Fruit fly (Drosophila melanogaster): ENCODE results near the gene Rap1.
A peak's percentile ranks its signal among the peaks of the same experiment; 100 is the strongest.

Rap1 gene

DNA sequence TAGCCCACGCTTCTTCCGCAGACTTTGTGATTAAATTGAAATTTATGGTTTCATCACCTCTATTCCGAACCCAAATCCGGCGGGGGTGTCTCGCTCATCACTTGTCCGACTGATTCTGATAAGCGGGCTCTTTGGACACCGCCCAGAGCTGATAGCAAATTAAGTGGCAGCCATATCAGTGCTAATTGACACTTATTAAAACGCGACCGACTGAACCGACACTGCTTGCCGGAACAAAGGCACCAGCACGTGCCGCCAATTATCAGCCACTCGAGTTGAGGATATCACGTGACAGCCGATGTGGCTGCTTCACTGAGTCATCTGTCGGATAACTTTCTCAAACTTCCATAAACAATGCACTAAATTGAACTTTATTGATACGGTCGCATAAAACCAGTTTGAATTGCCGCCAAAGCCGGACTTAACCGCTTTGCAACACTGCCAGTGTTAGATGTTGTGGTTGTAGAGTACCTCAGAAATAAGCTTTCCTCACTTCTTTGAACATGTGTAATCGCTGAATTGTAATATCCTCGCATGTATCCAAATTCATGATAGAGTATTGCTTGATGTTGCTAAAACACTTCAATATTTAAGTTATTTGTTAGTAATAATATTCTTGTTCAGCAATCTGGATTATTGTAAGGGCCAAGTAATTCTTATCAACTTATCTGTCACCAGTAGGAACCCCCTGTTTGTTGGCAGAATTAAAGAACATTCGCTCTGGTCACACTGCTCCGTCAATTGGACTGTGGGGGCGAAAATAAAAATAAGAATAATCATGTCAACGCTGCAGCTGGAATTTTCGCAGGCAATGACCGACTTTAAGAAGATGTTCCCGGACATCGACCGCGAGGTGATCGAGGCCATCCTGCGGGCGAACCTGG, 5.3 kb downstream of the Rap1 start, which contains the start of gene CG12024:
Gene CG12024 (plus strand): TSS at position 699 of the 884 bp plus-strand sequence.
- TF ChIP-seq usp (GFP tag; optimal IDR thresholded peaks at IDR 0.05) (no peak), psq (optimal IDR thresholded peaks at IDR 0.05) (no peak), EcR (GFP tag; optimal IDR thresholded peaks at IDR 0.05) (no peak), CG8478 (optimal IDR thresholded peaks at IDR 0.05) (no peak), Dll (optimal IDR thresholded peaks at IDR 0.05) (no peak), pan (optimal IDR thresholded peaks at IDR 0.05) (no peak)

DNA sequence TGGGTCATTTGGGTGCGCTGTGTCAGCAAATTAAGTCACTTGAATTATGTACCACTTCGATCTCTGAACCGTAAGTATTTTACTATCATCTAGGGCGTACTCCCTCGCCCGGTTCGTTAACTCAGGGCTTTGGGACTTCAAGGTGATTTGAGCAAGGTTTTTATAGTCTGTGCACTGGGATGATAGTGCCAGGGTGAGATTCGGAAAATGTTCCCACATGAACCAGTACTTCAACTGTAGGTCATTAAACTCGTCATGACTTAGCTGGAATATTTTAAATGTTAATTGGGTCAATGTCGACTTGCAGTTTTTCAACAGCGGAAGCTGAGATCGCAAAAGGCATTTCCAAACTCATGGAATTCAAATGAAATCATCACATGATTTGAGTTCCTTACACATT, 6.5 kb downstream of the Rap1 start, which contains the start of gene CNMa:
Gene CNMa (minus strand): TSS at position 101 of the 400 bp plus-strand sequence.
- TF ChIP-seq pan (optimal IDR thresholded peaks at IDR 0.05) (no peak), CG8478 (optimal IDR thresholded peaks at IDR 0.05) (no peak), Dll (optimal IDR thresholded peaks at IDR 0.05) (no peak), EcR (GFP tag; optimal IDR thresholded peaks at IDR 0.05) (no peak), usp (GFP tag; optimal IDR thresholded peaks at IDR 0.05) (no peak), psq (optimal IDR thresholded peaks at IDR 0.05) (no peak)

DNA sequence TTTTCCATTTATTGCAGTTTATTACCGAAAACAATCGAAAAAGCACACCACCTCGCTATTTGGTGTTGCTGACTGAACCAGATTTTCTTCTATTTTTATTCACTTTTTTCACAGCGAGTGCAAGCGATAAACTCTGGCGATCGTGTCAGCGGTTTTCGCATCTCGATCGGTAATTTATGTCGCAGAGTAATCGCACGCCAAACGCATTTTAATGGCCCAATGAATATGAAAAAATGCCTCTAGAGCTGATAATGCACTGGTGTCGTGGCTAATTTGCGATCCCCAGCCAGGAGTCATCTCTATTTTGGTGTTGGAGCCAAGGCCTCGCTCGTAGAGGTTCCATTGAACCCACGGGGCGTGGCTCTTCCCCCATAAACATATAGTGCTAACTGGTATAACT, 8.8 kb downstream of the Rap1 start:
- no peak for TF ChIP-seq usp (GFP tag; optimal IDR thresholded peaks at IDR 0.05)
- TF ChIP-seq CG8478 (optimal IDR thresholded peaks at IDR 0.05), result no peak
- TF ChIP-seq Dll (optimal IDR thresholded peaks at IDR 0.05), result no peak

DNA sequence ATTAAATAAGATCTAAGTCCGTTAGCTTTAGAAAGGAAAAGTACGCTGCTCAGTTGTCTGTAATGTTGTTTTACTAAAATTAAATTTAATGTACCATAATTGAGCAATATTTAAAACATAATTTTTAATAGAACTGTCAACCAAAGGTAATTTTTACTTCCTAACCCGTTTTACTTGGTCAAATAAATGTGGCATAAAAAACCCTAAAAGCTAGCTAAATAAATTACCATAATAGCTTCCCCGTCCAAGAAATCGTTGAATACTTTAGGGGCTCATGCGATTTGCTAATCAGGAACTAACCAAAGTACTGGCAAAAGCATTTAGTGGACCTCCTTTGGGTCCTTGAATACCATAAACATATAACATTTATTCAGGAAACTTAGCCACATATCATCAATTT, 11.5 kb downstream of the Rap1 start:
- TF ChIP-seq Dll (optimal IDR thresholded peaks at IDR 0.05), result no peak
- no peak for TF ChIP-seq CG8478 (optimal IDR thresholded peaks at IDR 0.05)
- no peak for TF ChIP-seq pan (optimal IDR thresholded peaks at IDR 0.05)
- TF ChIP-seq EcR (GFP tag; optimal IDR thresholded peaks at IDR 0.05), result no peak
- TF ChIP-seq usp (GFP tag; optimal IDR thresholded peaks at IDR 0.05), result no peak
- TF ChIP-seq psq (optimal IDR thresholded peaks at IDR 0.05), result no peak

DNA sequence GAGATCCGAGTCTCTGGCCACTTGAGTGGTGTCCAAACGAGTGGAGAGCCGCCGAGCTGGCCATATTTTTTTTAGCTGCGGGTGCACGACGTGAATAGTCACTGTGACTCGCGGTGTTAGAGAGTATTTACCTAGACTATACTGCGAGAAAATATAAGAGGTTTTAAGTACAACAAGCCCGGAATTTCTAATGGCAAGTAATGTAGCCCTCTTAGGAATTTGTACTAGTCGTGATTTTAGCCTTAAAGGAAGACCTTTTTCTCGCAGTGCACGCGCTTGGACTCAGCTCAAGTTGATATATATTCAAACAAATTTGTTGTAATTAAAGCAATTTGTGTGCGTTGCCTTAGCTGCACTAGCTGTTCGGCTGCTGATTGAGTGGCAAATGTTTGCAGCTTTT, 17.4 kb downstream of the Rap1 start:
- TF ChIP-seq psq (optimal IDR thresholded peaks at IDR 0.05), result no peak
- no peak for TF ChIP-seq pan (optimal IDR thresholded peaks at IDR 0.05)
- TF ChIP-seq Dll (optimal IDR thresholded peaks at IDR 0.05), result no peak
- TF ChIP-seq EcR (GFP tag; optimal IDR thresholded peaks at IDR 0.05), result no peak
- no peak for TF ChIP-seq CG8478 (optimal IDR thresholded peaks at IDR 0.05)
- TF ChIP-seq usp (GFP tag; optimal IDR thresholded peaks at IDR 0.05), result no peak

DNA sequence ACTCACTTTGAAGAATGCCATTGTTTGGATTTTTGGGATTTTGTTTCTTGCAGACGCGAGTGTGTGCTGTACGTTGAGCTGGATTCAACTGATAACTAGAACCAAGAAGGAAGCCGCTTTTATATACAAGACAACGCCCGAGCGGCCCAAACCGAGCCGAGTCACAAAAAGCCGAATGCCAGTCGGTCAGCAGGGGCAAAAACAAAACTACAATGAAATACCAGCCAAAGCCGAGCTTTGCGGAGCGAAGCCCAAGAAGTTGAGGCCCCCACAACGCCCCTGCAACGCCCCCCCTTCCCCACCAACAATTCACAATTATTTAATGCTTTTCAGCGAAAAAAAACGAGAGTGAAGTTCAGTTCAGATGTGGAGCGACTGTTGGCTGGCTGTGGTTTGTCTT, 20.1 kb downstream of the Rap1 start, which contains the start of gene Cpr62Bc:
Gene Cpr62Bc (minus strand): TSS at position 101 of the 400 bp plus-strand sequence.
- TF ChIP-seq CG8478 (optimal IDR thresholded peaks at IDR 0.05) (no peak), pan (optimal IDR thresholded peaks at IDR 0.05) (no peak), Dll (optimal IDR thresholded peaks at IDR 0.05) (no peak), EcR (GFP tag; optimal IDR thresholded peaks at IDR 0.05) (no peak), usp (GFP tag; optimal IDR thresholded peaks at IDR 0.05) (no peak), psq (optimal IDR thresholded peaks at IDR 0.05) (no peak)

DNA sequence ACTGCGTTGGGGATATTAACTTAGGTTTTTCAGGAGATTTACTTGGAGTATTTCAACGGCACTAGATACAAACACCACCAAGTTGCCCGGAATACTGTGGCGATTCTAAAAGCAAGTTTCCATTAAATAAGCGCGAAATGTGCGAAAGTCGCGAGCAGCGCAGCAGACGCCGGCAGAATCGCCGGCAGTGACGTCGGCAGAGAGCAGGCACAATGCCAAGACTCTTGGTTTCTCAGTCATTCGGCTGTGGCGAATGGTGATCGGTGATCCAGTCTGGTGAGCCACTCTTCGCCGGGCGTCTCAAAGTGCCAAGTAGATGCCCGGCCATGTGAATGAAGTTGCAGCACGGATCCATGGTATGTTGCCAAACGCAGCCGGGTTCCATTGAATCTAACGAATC, 27.0 kb downstream of the Rap1 start, which contains the start of gene Cpr62Bb:
Gene Cpr62Bb (minus strand): TSS at position 101 of the 400 bp plus-strand sequence.
- TF ChIP-seq psq (optimal IDR thresholded peaks at IDR 0.05) (no peak), CG8478 (optimal IDR thresholded peaks at IDR 0.05) (no peak), Dll (optimal IDR thresholded peaks at IDR 0.05) (no peak), pan (optimal IDR thresholded peaks at IDR 0.05) (no peak), EcR (GFP tag; optimal IDR thresholded peaks at IDR 0.05) (no peak), usp (GFP tag; optimal IDR thresholded peaks at IDR 0.05) (no peak)

DNA sequence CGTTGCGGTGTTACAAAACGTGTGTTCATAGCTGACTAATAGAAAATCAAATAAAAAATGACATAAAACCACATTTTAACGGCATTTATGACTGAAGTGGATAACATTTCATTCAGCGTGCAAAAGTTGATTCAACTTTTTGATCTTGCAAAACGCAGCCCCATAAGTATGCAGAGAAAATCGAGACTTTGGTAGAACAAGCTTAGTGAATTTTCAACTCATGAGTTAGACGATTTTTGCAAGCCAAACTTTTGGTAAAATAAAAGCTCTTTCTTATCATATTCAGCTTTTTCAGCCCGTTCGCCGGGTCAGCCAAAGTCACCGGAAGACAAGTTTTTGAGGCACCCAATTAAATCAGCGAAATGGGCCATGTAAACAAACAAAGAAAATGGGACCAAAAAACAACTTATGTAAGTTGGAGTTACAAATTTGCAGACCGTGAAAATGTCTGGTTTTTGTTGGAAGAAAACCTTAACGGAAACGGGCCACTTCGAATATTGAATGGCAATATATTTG, 30.2 kb downstream of the Rap1 start, which contains the start of gene Cpr62Ba:
Gene Cpr62Ba (minus strand): TSS at position 31 of the 516 bp plus-strand sequence.
- TF ChIP-seq psq (optimal IDR thresholded peaks at IDR 0.05), result no peak
- TF ChIP-seq EcR (GFP tag; optimal IDR thresholded peaks at IDR 0.05), result peak in 1 of 2 experiments; percentile 33
- no peak for TF ChIP-seq pan (optimal IDR thresholded peaks at IDR 0.05)
- no peak for TF ChIP-seq usp (GFP tag; optimal IDR thresholded peaks at IDR 0.05)
- no peak for TF ChIP-seq CG8478 (optimal IDR thresholded peaks at IDR 0.05)
- TF ChIP-seq Dll (optimal IDR thresholded peaks at IDR 0.05), result no peak

DNA sequence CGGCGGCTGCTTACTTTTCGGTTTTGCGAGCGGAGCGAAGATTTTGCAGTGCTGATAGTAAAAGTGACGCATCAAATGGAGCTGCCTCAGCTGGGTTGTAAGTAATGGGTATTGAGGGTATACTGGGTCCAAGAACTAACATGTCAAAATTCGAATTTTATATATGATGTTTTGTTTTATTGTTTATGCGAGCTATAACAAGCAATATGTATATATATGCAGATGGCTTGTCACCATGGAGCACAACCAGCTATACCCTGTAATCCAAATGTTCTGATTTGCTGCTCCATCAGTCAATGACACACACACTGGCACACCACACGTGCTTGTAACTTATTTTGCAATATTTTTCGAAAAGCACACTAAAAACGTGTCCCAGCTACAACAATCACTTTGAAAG, 32.5 kb downstream of the Rap1 start:
- TF ChIP-seq EcR (GFP tag; optimal IDR thresholded peaks at IDR 0.05) (no peak), pan (optimal IDR thresholded peaks at IDR 0.05) (peak; percentile 65)

DNA sequence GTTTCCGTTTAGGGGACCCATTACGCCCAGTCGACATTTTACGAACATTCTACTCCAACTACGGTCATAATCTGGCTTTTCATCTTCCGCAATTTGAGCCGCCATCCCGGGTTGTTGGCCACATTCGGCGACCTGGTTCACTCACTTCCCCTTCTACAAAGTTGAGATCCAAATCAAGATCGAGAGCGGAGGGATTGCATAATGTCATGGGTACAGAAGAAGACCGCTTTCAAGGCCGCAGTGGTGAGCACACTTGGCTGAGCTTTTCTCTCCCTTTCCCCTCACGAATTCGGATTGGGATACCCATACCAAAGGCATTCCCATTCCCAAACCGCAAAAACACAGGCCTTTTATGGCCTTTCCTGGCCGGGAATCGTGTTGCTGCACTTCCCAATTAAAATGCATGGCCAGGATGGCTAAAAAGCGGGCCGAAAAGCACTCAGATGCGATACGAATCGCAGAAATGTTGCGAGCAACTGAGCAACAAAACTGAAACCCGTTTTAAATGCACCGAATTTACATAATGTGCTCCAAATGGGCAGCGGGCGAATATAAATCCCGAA, 34.1 kb downstream of the Rap1 start:
- TF ChIP-seq CG8478 (optimal IDR thresholded peaks at IDR 0.05) (no peak), Dll (optimal IDR thresholded peaks at IDR 0.05) (no peak)

DNA sequence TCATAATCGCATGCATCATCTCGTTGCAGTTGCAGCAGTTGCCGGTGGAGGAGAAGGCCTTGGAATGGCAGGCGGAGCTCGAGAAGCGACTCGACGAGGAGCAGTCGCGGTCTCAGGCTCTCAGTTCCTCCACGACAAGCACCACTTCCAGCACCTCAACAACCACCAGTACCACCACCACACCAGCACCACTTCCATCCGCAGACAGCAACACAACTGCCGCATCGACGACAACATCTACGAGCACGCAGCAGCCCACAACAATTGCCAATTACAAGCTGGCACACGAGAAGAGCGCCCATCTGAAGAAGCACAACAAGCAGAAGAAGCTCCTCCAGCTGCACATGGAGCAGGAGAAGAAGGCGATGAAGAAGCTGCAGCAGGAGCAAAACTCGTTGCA, 39.7 kb downstream of the Rap1 start:
- TF ChIP-seq usp (GFP tag; optimal IDR thresholded peaks at IDR 0.05), result no peak
- no peak for TF ChIP-seq pan (optimal IDR thresholded peaks at IDR 0.05)
- no peak for TF ChIP-seq Dll (optimal IDR thresholded peaks at IDR 0.05)
- no peak for TF ChIP-seq EcR (GFP tag; optimal IDR thresholded peaks at IDR 0.05)
- no peak for TF ChIP-seq CG8478 (optimal IDR thresholded peaks at IDR 0.05)
- no peak for TF ChIP-seq psq (optimal IDR thresholded peaks at IDR 0.05)

DNA sequence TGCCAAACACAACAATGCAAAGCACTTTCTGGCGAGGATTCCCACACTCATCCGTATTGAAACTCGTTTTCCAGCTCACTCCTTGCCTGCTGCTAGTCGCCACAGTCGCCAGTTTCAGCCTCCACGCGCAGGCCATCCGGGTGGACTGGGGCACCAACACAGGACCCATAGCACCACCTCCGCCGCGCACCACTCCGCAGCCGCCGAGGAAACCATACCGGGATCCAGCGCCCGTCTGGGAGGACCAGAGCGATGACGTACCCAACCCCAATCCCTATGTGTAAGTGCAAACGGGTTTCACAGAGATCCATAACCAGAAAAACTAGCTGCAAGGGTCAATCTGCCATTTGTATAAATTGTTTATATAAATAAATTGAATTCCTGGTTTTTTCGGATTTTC, 40.9 kb downstream of the Rap1 start:
- no peak for TF ChIP-seq psq (optimal IDR thresholded peaks at IDR 0.05)
- no peak for TF ChIP-seq Dll (optimal IDR thresholded peaks at IDR 0.05)
- TF ChIP-seq pan (optimal IDR thresholded peaks at IDR 0.05), result no peak
- no peak for TF ChIP-seq CG8478 (optimal IDR thresholded peaks at IDR 0.05)
- no peak for TF ChIP-seq EcR (GFP tag; optimal IDR thresholded peaks at IDR 0.05)
- no peak for TF ChIP-seq usp (GFP tag; optimal IDR thresholded peaks at IDR 0.05)

Data from whole organism.